Fruit fly (Drosophila melanogaster): Measurements from ENCODE around the gene ScsbetaA.

DNA sequence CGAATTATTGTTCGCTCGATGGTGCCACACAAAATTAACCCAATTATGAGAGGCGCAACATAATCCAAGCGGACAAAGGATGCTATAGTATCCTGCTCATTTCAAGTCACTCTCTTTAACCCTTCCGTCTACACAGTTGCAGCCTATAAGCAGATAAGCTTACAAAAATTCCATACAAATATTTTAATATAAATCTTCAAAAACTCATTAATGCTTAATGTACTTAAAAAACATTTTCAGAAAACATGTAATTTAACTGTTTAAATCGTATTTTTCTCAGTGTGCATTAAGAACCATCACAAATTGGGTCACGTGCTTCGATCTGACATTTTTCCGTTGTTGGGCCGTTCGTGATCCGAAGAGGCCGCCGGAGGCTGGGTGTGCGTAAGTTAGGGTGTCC lies 30.3 kb downstream of the ScsbetaA start:
- no peak for TF ChIP-seq EcR (GFP tag; optimal IDR thresholded peaks at IDR 0.05)
- TF ChIP-seq pan (optimal IDR thresholded peaks at IDR 0.05) = no peak
- no peak for TF ChIP-seq psq (optimal IDR thresholded peaks at IDR 0.05)
- no peak for TF ChIP-seq CG8478 (optimal IDR thresholded peaks at IDR 0.05)
- TF ChIP-seq usp (GFP tag; optimal IDR thresholded peaks at IDR 0.05) = no peak

Data from whole organism.